Worm (Caenorhabditis elegans): Measurements from ENCODE around the gene F45F2.11.
A peak's percentile ranks its signal among the peaks of the same experiment; 100 is the strongest.

The F45F2.11 gene

DNA sequence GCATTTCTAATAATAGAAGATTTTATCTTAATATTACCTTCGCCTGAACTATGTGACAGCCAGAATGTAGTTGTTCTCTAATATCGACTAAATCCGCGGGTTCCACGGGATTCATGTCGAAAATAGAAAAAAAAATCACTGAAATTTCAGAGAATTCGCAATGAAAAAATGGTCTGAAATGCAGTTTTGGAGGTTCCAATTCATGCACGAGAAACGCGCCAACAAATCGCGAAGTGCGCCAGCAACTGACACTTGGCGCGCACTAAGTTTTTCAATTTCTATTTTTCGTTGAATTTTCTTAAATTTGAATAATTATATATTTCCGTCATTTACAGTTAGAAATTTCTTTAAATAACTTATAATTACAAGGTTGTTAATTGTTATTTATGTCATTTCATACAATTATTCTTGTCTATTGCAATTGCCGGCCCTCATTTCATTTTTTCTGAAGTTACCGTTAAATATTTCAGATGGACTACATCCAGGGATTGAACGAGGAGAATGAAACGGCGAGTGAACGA, 49.2 kb upstream of the F45F2.11 start, which contains the start of the genes F25G6.9 and symk-1 (continued):
- TF ChIP-seq ceh-82 (tag; optimal IDR thresholded peaks at IDR 0.05) (peak; percentile 58 to 74 (median 69)), lin-14 (GFP tag; optimal IDR thresholded peaks at IDR 0.05) (peak; percentile 72), lsy-2 (tag; optimal IDR thresholded peaks at IDR 0.05) (peak; percentile 72 to 82), skn-1 (tag; optimal IDR thresholded peaks at IDR 0.05) (peak; percentile 52), irx-1 (tag; optimal IDR thresholded peaks at IDR 0.05) (peak; percentile 80), nhr-84 (tag; optimal IDR thresholded peaks at IDR 0.05) (no peak), lin-39 (tag; optimal IDR thresholded peaks at IDR 0.05) (peak; percentile 76), sox-4 (tag; optimal IDR thresholded peaks at IDR 0.05) (peak; percentile 57), xbp-1 (tag; optimal IDR thresholded peaks at IDR 0.05) (peak; percentile 76), unc-130 (tag; optimal IDR thresholded peaks at IDR 0.05) (peak; percentile 12), snu-23 (GFP tag; optimal IDR thresholded peaks at IDR 0.05) (peak; percentile 81), mep-1 (tag; optimal IDR thresholded peaks at IDR 0.05) (peak; percentile 87), pqm-1 (tag; optimal IDR thresholded peaks at IDR 0.05) (no peak), nhr-11 (tag; optimal IDR thresholded peaks at IDR 0.05) (peak; percentile 20), fkh-8 (tag; optimal IDR thresholded peaks at IDR 0.05) (peak; percentile 9), ceh-90 (tag; optimal IDR thresholded peaks at IDR 0.05) (no peak), jun-1 (tag; optimal IDR thresholded peaks at IDR 0.05) (no peak), ces-1 (GFP tag; optimal IDR thresholded peaks at IDR 0.05) (no peak)

DNA sequence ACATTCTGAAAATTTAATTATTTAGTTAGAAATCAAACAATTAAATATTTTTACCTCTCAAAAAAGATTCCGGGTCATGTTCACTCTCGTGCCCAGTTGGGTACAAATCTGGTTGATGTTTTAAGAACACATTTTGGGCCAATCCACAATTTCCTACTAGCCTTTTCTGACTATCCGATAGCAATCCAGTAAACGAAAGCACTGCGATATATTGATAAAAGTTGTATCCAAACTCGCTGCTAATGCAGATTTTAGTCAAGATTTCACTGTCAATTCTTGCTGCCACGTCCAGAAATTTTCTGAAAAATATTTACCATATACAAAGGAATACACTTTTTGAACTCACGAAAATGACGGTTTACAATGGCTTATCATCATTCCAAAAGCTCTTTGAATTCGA, 48.5 kb upstream of the F45F2.11 start:
- TF ChIP-seq dsc-1 (tag; optimal IDR thresholded peaks at IDR 0.05) (no peak), unc-30 (tag; optimal IDR thresholded peaks at IDR 0.05) (no peak), efl-1 (optimal IDR thresholded peaks at IDR 0.05) (no peak), efl-1 (GFP tag; optimal IDR thresholded peaks at IDR 0.05 in 1 of 2) (peak in 1 of 2 experiments; percentile 76), nhr-237 (tag; optimal IDR thresholded peaks at IDR 0.05) (no peak)

DNA sequence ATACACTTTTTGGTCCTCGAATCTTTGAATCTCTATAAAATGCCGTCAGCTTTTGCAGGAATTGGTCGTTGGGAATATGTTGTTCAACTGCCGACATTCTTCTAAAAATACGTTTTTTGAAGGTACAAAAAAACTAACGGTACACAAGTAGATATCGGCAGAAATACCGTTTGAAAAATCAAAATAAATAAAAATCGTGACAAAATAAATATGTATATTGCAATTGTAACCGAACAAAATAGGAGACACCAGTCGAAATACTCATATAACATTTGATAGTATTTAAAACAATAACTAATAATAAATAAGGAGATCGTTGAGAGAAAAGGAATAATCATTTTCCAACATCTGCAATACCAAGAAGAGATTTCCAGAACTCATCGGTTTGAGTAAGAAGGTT, 44.4 kb upstream of the F45F2.11 start, which contains the start of gene F25G6.8:
TSS of gene F25G6.8 (minus strand) at position 101 of the 400 bp plus-strand sequence.
- no peak for TF ChIP-seq aha-1 (tag; optimal IDR thresholded peaks at IDR 0.05)
- no peak for TF ChIP-seq snu-23 (GFP tag; optimal IDR thresholded peaks at IDR 0.05)
- no peak for TF ChIP-seq rnt-1 (tag; optimal IDR thresholded peaks at IDR 0.05)
- no peak for TF ChIP-seq egl-13 (tag; optimal IDR thresholded peaks at IDR 0.05)
- TF ChIP-seq egl-27 (tag; optimal IDR thresholded peaks at IDR 0.05) = no peak
- no peak for TF ChIP-seq fkh-8 (tag; optimal IDR thresholded peaks at IDR 0.05)
- no peak for TF ChIP-seq hlh-17 (GFP tag; optimal IDR thresholded peaks at IDR 0.05; ENCODE audit: borderline replicate concordance)
- no peak for TF ChIP-seq tlp-1 (tag; optimal IDR thresholded peaks at IDR 0.05)
- TF ChIP-seq fkh-4 (tag; optimal IDR thresholded peaks at IDR 0.05; ENCODE audit: borderline replicate concordance) = no peak
- no peak for TF ChIP-seq blmp-1 (tag; optimal IDR thresholded peaks at IDR 0.05)
- no peak for TF ChIP-seq nhr-28 (tag; optimal IDR thresholded peaks at IDR 0.05)
- TF ChIP-seq ceh-63 (GFP tag; optimal IDR thresholded peaks at IDR 0.05) = no peak
- no peak for TF ChIP-seq nhr-77 (tag; optimal IDR thresholded peaks at IDR 0.05)
- TF ChIP-seq aly-2 (tag; optimal IDR thresholded peaks at IDR 0.05) = no peak
- TF ChIP-seq tbx-2 (tag; optimal IDR thresholded peaks at IDR 0.05) = no peak
- TF ChIP-seq efl-1 (optimal IDR thresholded peaks at IDR 0.05) = no peak
- TF ChIP-seq efl-1 (GFP tag; optimal IDR thresholded peaks at IDR 0.05 in 1 of 2) = no peak

DNA sequence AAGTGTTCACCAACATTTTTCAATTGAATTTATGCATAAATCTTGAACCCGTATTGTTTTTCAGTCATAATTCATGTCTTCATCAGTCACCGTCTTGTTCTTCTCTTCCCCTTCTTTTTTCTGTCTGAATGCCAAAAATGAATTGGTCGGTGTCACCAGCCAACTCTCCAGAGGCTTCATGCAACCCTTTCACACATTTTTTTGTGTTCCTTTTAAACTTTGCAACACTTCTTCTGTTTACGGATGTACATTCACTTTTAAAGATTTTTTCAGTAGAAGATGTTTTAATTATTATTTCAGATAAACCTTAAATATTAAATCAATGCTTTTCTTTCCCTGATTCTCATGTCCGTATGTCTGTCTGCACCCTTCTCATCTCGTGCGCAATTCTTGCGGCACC, 40.2 kb upstream of the F45F2.11 start, which contains the start of gene acr-16:
TSS of gene acr-16 (plus strand) at position 301 of the 400 bp plus-strand sequence.
- no peak for TF ChIP-seq fkh-8 (tag; optimal IDR thresholded peaks at IDR 0.05)

DNA sequence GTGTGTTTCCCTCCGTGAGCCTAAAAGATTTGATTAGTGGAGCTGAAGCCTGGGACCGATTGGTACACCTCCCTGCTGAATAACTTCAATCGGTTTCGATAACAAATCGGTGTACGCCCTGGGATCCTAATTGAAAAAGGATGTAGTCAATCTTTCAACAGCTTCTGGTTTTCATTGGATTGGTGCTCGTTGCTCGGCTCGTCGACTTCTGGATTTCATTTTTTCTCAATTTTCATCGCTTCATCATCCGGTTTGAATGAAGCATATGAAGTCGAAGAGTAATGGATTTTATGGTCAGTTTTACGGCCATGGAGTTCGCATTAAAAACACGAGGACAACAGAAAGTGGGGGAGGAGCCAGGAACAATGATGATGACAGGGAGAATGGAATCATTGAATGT, 35.3 kb upstream of the F45F2.11 start:
- no peak for TF ChIP-seq aly-2 (tag; optimal IDR thresholded peaks at IDR 0.05)
- no peak for TF ChIP-seq hlh-17 (GFP tag; optimal IDR thresholded peaks at IDR 0.05; ENCODE audit: borderline replicate concordance)
- peak; percentile 89 for TF ChIP-seq fkh-4 (tag; optimal IDR thresholded peaks at IDR 0.05; ENCODE audit: borderline replicate concordance)
- peak; percentile 27 for TF ChIP-seq tbx-2 (tag; optimal IDR thresholded peaks at IDR 0.05)
- TF ChIP-seq lin-15B (tag; optimal IDR thresholded peaks at IDR 0.05) = no peak
- peak; percentile 99 for TF ChIP-seq dsc-1 (tag; optimal IDR thresholded peaks at IDR 0.05)

Measured in whole organism, L1 larva.